Worm (Caenorhabditis elegans): ENCODE data around the gene trh-1.

The trh-1 gene

DNA sequence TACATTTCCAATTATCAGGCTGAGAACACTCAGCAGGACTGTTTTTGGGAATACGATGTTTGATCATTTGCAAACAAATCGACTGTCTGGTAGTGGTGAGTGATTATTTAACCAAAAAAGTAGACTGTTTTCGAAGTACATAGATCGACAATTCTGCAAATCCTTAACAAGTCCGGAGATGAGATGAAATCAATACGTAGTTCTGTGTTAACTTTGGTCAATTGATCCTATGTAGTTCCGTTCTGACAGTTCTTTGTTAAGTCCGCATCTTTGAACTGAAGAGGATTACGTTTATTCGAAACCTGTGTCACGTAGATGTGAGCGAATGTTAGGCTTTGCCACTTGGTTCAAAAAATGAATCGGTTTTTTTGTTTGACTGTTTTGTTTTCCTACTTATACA lies 16.8 kb upstream of the trh-1 start, which contains the start of gene clec-199:
Gene clec-199 (plus strand): TSS at position 301 of the 400 bp plus-strand sequence.
- no peak for TF ChIP-seq dmd-9 (GFP tag; IDR thresholded peaks at IDR 0.05)
- no peak for TF ChIP-seq hif-1 (tag; optimal IDR thresholded peaks at IDR 0.05)
- TF ChIP-seq daf-19 (GFP tag; conservative IDR thresholded peaks at IDR 0.05): no peak
- no peak for TF ChIP-seq zip-2 (tag; optimal IDR thresholded peaks at IDR 0.05)
- no peak for TF ChIP-seq madf-5 (GFP tag; IDR thresholded peaks at IDR 0.05)

DNA sequence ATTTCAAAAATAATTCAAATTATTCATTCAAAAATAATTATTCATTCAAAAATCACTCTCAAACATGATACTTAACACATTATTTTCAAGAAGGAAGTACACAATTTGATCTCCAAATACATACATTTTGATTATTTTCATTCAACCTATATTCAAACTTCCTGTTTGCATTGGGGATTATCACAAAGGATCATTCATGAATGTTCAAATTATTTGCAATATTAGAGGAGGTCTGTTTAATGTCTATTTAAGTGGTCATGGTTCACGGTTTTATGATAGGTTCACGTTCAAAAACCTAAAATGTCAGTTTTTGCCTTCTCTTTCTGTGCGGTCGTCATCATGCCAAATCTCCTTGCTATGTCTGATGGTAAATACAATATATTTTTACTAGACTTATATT lies 7.2 kb upstream of the trh-1 start, which contains the start of gene clec-202:
Gene clec-202 (plus strand): TSS at position 301 of the 400 bp plus-strand sequence.
- TF ChIP-seq rbr-2 (tag; optimal IDR thresholded peaks at IDR 0.05) (no peak), unc-62 (GFP tag; optimal IDR thresholded peaks at IDR 0.05 in 1 of 2) (peak in 1 of 2 experiments; percentile 37), unc-62 (tag; optimal IDR thresholded peaks at IDR 0.05) (no peak)

DNA sequence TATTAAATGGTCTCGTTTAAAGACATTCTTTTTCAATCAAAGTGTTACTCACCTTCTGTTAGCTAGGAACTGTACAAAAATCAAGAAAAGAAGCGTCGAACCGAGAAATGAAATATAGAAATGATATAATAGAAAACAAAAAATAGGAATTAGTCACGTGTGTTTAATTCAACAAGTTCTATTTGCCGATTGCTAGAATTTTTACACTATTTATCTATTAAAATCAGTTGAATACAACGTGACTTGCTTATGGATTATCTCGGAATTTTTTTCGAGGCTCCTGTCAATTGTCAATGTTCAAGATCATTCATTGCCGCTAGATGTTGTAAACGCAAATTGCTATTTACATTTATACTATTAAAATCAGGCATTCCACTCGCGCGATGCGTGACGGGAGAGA lies 1.1 kb upstream of the trh-1 start, which contains the start of gene zipt-17:
Gene zipt-17 (minus strand): TSS at position 101 of the 400 bp plus-strand sequence.
- no peak for TF ChIP-seq ceh-62 (tag; optimal IDR thresholded peaks at IDR 0.05)
- no peak for TF ChIP-seq Y75B8A.6 (GFP tag; IDR thresholded peaks at IDR 0.05)
- no peak for TF ChIP-seq php-3 (GFP tag; IDR thresholded peaks at IDR 0.05)
- TF ChIP-seq cey-2 (tag; optimal IDR thresholded peaks at IDR 0.05; ENCODE audit: borderline replicate concordance, insufficient read depth): no peak
- TF ChIP-seq zip-11 (GFP tag; IDR thresholded peaks at IDR 0.05): no peak
- TF ChIP-seq lin-39 (tag; optimal IDR thresholded peaks at IDR 0.05): no peak
- TF ChIP-seq dve-1 (tag; optimal IDR thresholded peaks at IDR 0.05; ENCODE audit: insufficient read depth): no peak
- TF ChIP-seq lin-1 (GFP tag; IDR thresholded peaks at IDR 0.05): no peak
- TF ChIP-seq nhr-41 (GFP tag; IDR thresholded peaks at IDR 0.05): no peak
- TF ChIP-seq aha-1 (tag): no peak
- no peak for TF ChIP-seq skn-1 (tag; optimal IDR thresholded peaks at IDR 0.05)
- no peak for TF ChIP-seq egl-43 (GFP tag; IDR thresholded peaks at IDR 0.05)

DNA sequence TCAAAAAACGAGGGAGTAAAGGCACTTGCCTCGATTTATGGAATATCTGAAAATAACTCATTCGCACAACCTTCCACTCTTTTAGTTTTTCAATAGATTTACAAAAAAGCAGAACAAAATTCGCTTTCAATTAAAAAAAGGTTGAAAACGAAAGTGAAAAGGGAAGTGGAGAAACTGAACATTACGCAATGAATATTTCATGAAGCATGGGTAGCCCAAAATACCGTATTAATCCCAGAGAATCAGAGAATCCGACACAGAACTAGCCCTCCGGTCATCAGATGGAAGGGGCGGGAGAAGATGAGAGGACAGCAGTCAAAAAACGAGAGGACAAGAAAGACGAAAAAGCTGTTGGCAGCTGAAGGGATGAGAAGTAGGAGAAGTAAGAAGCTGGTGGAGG lies 3.1 kb downstream of the trh-1 start, which contains the start of gene C30H6.5:
Gene C30H6.5 (plus strand): TSS at position 301 of the 400 bp plus-strand sequence.
- no peak for TF ChIP-seq nhr-111 (GFP tag; optimal IDR thresholded peaks at IDR 0.05)
- TF ChIP-seq madf-5 (GFP tag; IDR thresholded peaks at IDR 0.05): no peak
- TF ChIP-seq saeg-2 (GFP tag; IDR thresholded peaks at IDR 0.05): no peak
- no peak for TF ChIP-seq F37D6.2 (tag; optimal IDR thresholded peaks at IDR 0.05)
- no peak for TF ChIP-seq lsy-2 (tag; optimal IDR thresholded peaks at IDR 0.05)
- no peak for TF ChIP-seq ceh-44 (GFP tag; IDR thresholded peaks at IDR 0.05)
- no peak for TF ChIP-seq F49E8.2 (tag; optimal IDR thresholded peaks at IDR 0.05; ENCODE audit: borderline replicate concordance)
- TF ChIP-seq duxl-1 (tag; optimal IDR thresholded peaks at IDR 0.05; ENCODE audit: poor library complexity): no peak
- no peak for TF ChIP-seq gei-8 (GFP tag; optimal IDR thresholded peaks at IDR 0.05)
- no peak for TF ChIP-seq nhr-28 (tag; optimal IDR thresholded peaks at IDR 0.05)
- no peak for TF ChIP-seq hmg-1.1 (GFP tag; IDR thresholded peaks at IDR 0.05)
- TF ChIP-seq zag-1 (tag; optimal IDR thresholded peaks at IDR 0.05): no peak
- TF ChIP-seq lin-29 (GFP tag; IDR thresholded peaks at IDR 0.05): no peak
- no peak for TF ChIP-seq tra-1 (GFP tag; IDR thresholded peaks at IDR 0.05)

DNA sequence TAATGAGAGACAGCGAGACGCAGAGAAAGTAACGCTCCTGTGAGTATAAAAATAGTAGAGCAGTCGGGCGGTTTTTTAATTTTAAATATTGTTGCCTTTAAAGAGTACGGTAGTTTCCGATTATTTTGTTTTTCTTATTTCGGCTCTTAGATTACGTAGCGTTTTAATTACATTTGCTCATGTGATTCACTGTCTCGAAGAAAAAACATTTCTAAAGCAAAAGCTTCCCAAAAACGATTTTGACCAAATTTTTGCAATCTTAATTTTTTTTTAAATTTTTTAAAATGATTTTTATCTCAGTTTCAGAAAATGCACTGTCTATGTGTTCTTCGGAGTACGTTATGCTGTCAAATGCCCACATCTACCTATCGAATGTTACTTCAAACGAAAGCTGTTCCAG lies 7.7 kb downstream of the trh-1 start, which contains the start of gene haf-1:
Gene haf-1 (plus strand): TSS at position 301 of the 400 bp plus-strand sequence.
- no peak for TF ChIP-seq daf-16 (GFP tag; optimal IDR thresholded peaks at IDR 0.05)
- TF ChIP-seq daf-16 (tag; optimal IDR thresholded peaks at IDR 0.05): peak; percentile 59
- no peak for TF ChIP-seq nhr-77 (tag; optimal IDR thresholded peaks at IDR 0.05)
